Fruit fly (Drosophila melanogaster) whole organism, embryonic: ENCODE measurements around the gene CG2818.
A peak's percentile ranks its signal among the peaks of the same experiment; 100 is the strongest.

Source experiments
- ATbp ChIP-seq: fragments of 200-800 bp; sonication (Bioruptor generic); optimal IDR thresholded peaks from 2 replicates; lab custom pipeline; 2017; ENCODE audit warnings: missing biosample characterization, mild to moderate bottlenecking, missing genetic modification characterization, missing genetic modification reagents
- Atf6 ChIP-seq: fragments of 200-800 bp; sonication (Bioruptor generic); IDR thresholded peaks from 2 replicates; pipeline ENCODE4 v1.3.6; 2022; ENCODE audit warnings: missing biosample characterization, missing genetic modification characterization
- CG12391 ChIP-seq: fragments of 200-800 bp; sonication (Bioruptor generic); optimal IDR thresholded peaks from 3 replicates; lab custom pipeline; 2018; ENCODE audit warnings: missing biosample characterization, mild to moderate bottlenecking, missing genetic modification characterization, moderate library complexity
- CG12769 ChIP-seq: fragments of 200-800 bp; sonication (Bioruptor generic); optimal IDR thresholded peaks from 2 replicates; lab custom pipeline; 2019; ENCODE audit warnings: missing biosample characterization, mild to moderate bottlenecking, missing genetic modification characterization, moderate library complexity
- CG13894 ChIP-seq: fragments of 200-800 bp; sonication (Bioruptor generic); optimal IDR thresholded peaks from 3 replicates; lab custom pipeline; 2018; ENCODE audit warnings: missing biosample characterization, mild to moderate bottlenecking, missing genetic modification characterization, moderate library complexity
- CG16815 ChIP-seq: fragments of 200-800 bp; sonication (Bioruptor generic); optimal IDR thresholded peaks from 3 replicates; lab custom pipeline; 2017; ENCODE audit warnings: missing biosample characterization, mild to moderate bottlenecking, missing genetic modification characterization
- CG3281 ChIP-seq: fragments of 200-800 bp; sonication (Bioruptor generic); optimal IDR thresholded peaks from 3 replicates; lab custom pipeline; 2017; ENCODE audit warnings: missing biosample characterization, mild to moderate bottlenecking, missing genetic modification characterization
- CG34422 ChIP-seq: fragments of 200-800 bp; sonication (Bioruptor generic); IDR thresholded peaks from 3 replicates; pipeline ENCODE4 v1.3.6; 2022; ENCODE audit warnings: missing biosample characterization, missing genetic modification characterization
- CG3995 ChIP-seq: fragments of 200-800 bp; sonication (Bioruptor generic); optimal IDR thresholded peaks from 3 replicates; lab custom pipeline; 2016; ENCODE audit warnings: missing biosample characterization, missing genetic modification characterization
- CG4328 ChIP-seq: fragments of 200-800 bp; sonication (Bioruptor generic); optimal IDR thresholded peaks from 3 replicates; lab custom pipeline; 2017; ENCODE audit warnings: missing biosample characterization, missing genetic modification reagents, missing genetic modification characterization
- CG4360 ChIP-seq: fragments of 200-800 bp; sonication (Bioruptor generic); IDR thresholded peaks from 2 replicates; pipeline ENCODE4 v1.3.6; 2022; ENCODE audit warnings: missing biosample characterization, missing genetic modification characterization
- CG43689 ChIP-seq: fragments of 200-800 bp; sonication (Bioruptor generic); IDR thresholded peaks from 2 replicates; pipeline ENCODE4 v1.3.6; 2022; ENCODE audit warnings: missing biosample characterization, missing genetic modification characterization
- CG4617 ChIP-seq: fragments of 200-800 bp; sonication (Bioruptor generic); optimal IDR thresholded peaks from 3 replicates; lab custom pipeline; 2016; ENCODE audit warnings: missing biosample characterization, missing genetic modification characterization, borderline replicate concordance
- CG7357 ChIP-seq: fragments of 200-800 bp; sonication (Bioruptor generic); IDR thresholded peaks from 3 replicates; pipeline ENCODE4 v1.3.6; 2022; ENCODE audit warnings: missing biosample characterization, missing genetic modification characterization
- CG8290 ChIP-seq, 3 experiments: fragments of 200-800 bp; sonication (Bioruptor generic); optimal IDR thresholded peaks; 2 replicates each; lab custom pipeline; 2016 to 2019; ENCODE audit warnings: missing biosample characterization in 3 of 3, missing genetic modification characterization in 3 of 3, mild to moderate bottlenecking in 2 of 3, moderate library complexity in 1 of 3
- CoRest ChIP-seq: fragments of 200-800 bp; sonication (Bioruptor generic); optimal IDR thresholded peaks from 3 replicates; lab custom pipeline; 2018; ENCODE audit warnings: missing biosample characterization, mild to moderate bottlenecking, missing genetic modification characterization, moderate library complexity
- Deaf1 ChIP-seq: fragments of 200-800 bp; optimal IDR thresholded peaks from 3 replicates; lab custom pipeline; 2019; ENCODE audit warnings: missing biosample characterization, mild to moderate bottlenecking, missing genetic modification characterization, moderate library complexity
- Dp ChIP-seq: fragments of 200-800 bp; sonication (Bioruptor generic); optimal IDR thresholded peaks from 2 replicates; lab custom pipeline; 2018; ENCODE audit warnings: missing biosample characterization, mild to moderate bottlenecking, missing genetic modification characterization, moderate library complexity
- HmgD ChIP-seq: fragments of 200-800 bp; sonication (Bioruptor generic); optimal IDR thresholded peaks from 3 replicates; lab custom pipeline; 2016; ENCODE audit warnings: missing biosample characterization, missing genetic modification characterization
- Lhr ChIP-seq: fragments of 200-800 bp; sonication (Bioruptor generic); optimal IDR thresholded peaks from 3 replicates; lab custom pipeline; 2017; ENCODE audit warnings: mild to moderate bottlenecking, missing biosample characterization, missing genetic modification reagents, missing genetic modification characterization
- Myb ChIP-seq: fragments of 200-800 bp; sonication (Bioruptor generic); optimal IDR thresholded peaks from 2 replicates; lab custom pipeline; 2016; ENCODE audit warnings: missing biosample characterization, missing genetic modification characterization
- NC2α ChIP-seq: fragments of 200-800 bp; sonication (Bioruptor generic); optimal IDR thresholded peaks from 2 replicates; lab custom pipeline; 2016; ENCODE audit warnings: missing biosample characterization, missing genetic modification characterization
- Nf-YB ChIP-seq: fragments of 200-800 bp; sonication (Bioruptor generic); optimal IDR thresholded peaks from 3 replicates; lab custom pipeline; 2019; ENCODE audit warnings: missing biosample characterization, mild to moderate bottlenecking, missing genetic modification characterization, moderate library complexity
- Rfx ChIP-seq: fragments of 200-800 bp; sonication (Bioruptor generic); IDR thresholded peaks from 2 replicates; pipeline ENCODE4 v1.3.6; 2022; ENCODE audit warnings: missing biosample characterization, missing genetic modification characterization
- Sox100B ChIP-seq: fragments of 200-800 bp; sonication (Bioruptor generic); optimal IDR thresholded peaks from 3 replicates; lab custom pipeline; 2018; ENCODE audit warnings: missing biosample characterization, mild to moderate bottlenecking, missing genetic modification characterization
- Sox102F ChIP-seq: fragments of 200-800 bp; sonication (Bioruptor generic); optimal IDR thresholded peaks from 2 replicates; lab custom pipeline; 2018; ENCODE audit warnings: missing biosample characterization, mild to moderate bottlenecking, missing genetic modification characterization, moderate library complexity
- Stat92E ChIP-seq, 3 experiments: fragments of >200 bp in 2 of 3; fragments of 200-800 bp in 1 of 3; sonication (Bioruptor generic) in 1 of 3; optimal IDR thresholded peaks; 2 replicates each; lab custom pipeline; 2017 to 2019; ENCODE audit warnings: missing biosample characterization in 3 of 3, missing genetic modification characterization in 3 of 3, mild to moderate bottlenecking in 1 of 3, moderate library complexity in 1 of 3
- Usf ChIP-seq: fragments of 200-800 bp; sonication (Bioruptor generic); optimal IDR thresholded peaks from 2 replicates; lab custom pipeline; 2017; ENCODE audit warnings: missing genotype, missing biosample characterization, missing genetic modification characterization
- abd-A ChIP-seq: fragments of 200-800 bp; sonication (Bioruptor generic); optimal IDR thresholded peaks from 3 replicates; lab custom pipeline; 2019; ENCODE audit warnings: missing biosample characterization, mild to moderate bottlenecking, missing genetic modification characterization, moderate library complexity
- ac ChIP-seq: fragments of 200-800 bp; sonication (Bioruptor generic); optimal IDR thresholded peaks from 3 replicates; lab custom pipeline; 2017; ENCODE audit warnings: missing biosample characterization, mild to moderate bottlenecking, missing genetic modification characterization
- bab2 ChIP-seq: fragments of 200-800 bp; sonication (Bioruptor generic); optimal IDR thresholded peaks from 2 replicates; lab custom pipeline; 2016; ENCODE audit warnings: missing biosample characterization, missing genetic modification characterization
- br ChIP-seq: fragments of >200 bp; optimal IDR thresholded peaks from 2 replicates; lab custom pipeline; 2017
- cato ChIP-seq: fragments of 200-800 bp; sonication (Bioruptor generic); optimal IDR thresholded peaks from 2 replicates; lab custom pipeline; 2016; ENCODE audit warnings: missing biosample characterization, missing genetic modification characterization, borderline replicate concordance
- chif ChIP-seq, 2 experiments: fragments of 200-800 bp; sonication (Bioruptor generic); optimal IDR thresholded peaks; 3 replicates each; lab custom pipeline; 2016; ENCODE audit warnings: missing biosample characterization in 2 of 2, missing genetic modification characterization in 2 of 2
- crol ChIP-seq: fragments of 200-800 bp; sonication (Bioruptor generic); IDR thresholded peaks from 2 replicates; pipeline ENCODE4 v1.3.6; 2022; ENCODE audit warnings: missing biosample characterization, missing genetic modification characterization
- dpn ChIP-seq, 2 experiments: fragments of 200-800 bp; sonication (Bioruptor generic); optimal IDR thresholded peaks; 3 replicates each; lab custom pipeline; 2016; ENCODE audit warnings: missing biosample characterization in 2 of 2, missing genetic modification characterization in 2 of 2
- eyg ChIP-seq: fragments of 200-800 bp; sonication (Bioruptor generic); optimal IDR thresholded peaks from 3 replicates; lab custom pipeline; 2016; ENCODE audit warnings: missing biosample characterization, missing genetic modification characterization
- hkb ChIP-seq, 2 experiments: fragments of 200-800 bp in 1 of 2; fragments of >200 bp in 1 of 2; sonication (Bioruptor generic) in 1 of 2; IDR thresholded peaks in 1 of 2; optimal IDR thresholded peaks in 1 of 2; 2 replicates each; pipeline versions ENCODE4 v1.3.6 to Lab custom; 2017 to 2022; ENCODE audit warnings: missing biosample characterization in 1 of 2, missing genetic modification characterization in 1 of 2
- ind ChIP-seq: fragments of 200-800 bp; sonication (Bioruptor generic); optimal IDR thresholded peaks from 3 replicates; lab custom pipeline; 2016; ENCODE audit warnings: missing biosample characterization, missing genetic modification characterization
- jigr1 ChIP-seq: fragments of 200-800 bp; sonication (Bioruptor generic); IDR thresholded peaks from 3 replicates; pipeline ENCODE4 v1.3.6; 2022; ENCODE audit warnings: missing biosample characterization, missing genetic modification characterization
- kay ChIP-seq: fragments of 200-800 bp; sonication (Bioruptor generic); optimal IDR thresholded peaks from 2 replicates; lab custom pipeline; 2016; ENCODE audit warnings: missing biosample characterization, missing genetic modification characterization
- nerfin-2 ChIP-seq: fragments of 200-800 bp; sonication (Bioruptor generic); IDR thresholded peaks from 2 replicates; pipeline ENCODE4 v1.3.6; 2022; ENCODE audit warnings: missing biosample characterization, missing genetic modification characterization; ENCODE audit not compliant: partially characterized antibody
- org-1 ChIP-seq: fragments of 200-800 bp; sonication (Bioruptor generic); optimal IDR thresholded peaks from 2 replicates; lab custom pipeline; 2017; ENCODE audit warnings: missing biosample characterization, missing genetic modification characterization
- pan ChIP-seq, 4 experiments: fragments of >200 bp in 3 of 4; fragments of 200-800 bp in 1 of 4; sonication (Bioruptor generic) in 1 of 4; optimal IDR thresholded peaks in 3 of 4; IDR thresholded peaks in 1 of 4; 2 replicates each; pipeline versions ENCODE4 v1.3.6 to Lab custom; 2017 to 2022; ENCODE audit warnings: missing biosample characterization in 2 of 4, missing genetic modification characterization in 2 of 4, mixed read lengths in 1 of 4
- pfk ChIP-seq: fragments of 200-800 bp; sonication (Bioruptor generic); optimal IDR thresholded peaks from 2 replicates; lab custom pipeline; 2018; ENCODE audit warnings: missing biosample characterization, mild to moderate bottlenecking, missing genetic modification characterization, moderate library complexity
- ranshi ChIP-seq: fragments of 200-800 bp; sonication (Bioruptor generic); IDR thresholded peaks from 2 replicates; pipeline ENCODE4 v1.3.6; 2022; ENCODE audit warnings: missing biosample characterization, missing genetic modification characterization
- ro ChIP-seq: fragments of 200-800 bp; sonication (Bioruptor generic); IDR thresholded peaks from 2 replicates; pipeline ENCODE4 v1.3.6; 2022; ENCODE audit warnings: missing biosample characterization, missing genetic modification characterization
- ssp ChIP-seq: fragments of 200-800 bp; sonication (Bioruptor generic); IDR thresholded peaks from 2 replicates; pipeline ENCODE4 v1.3.6; 2022; ENCODE audit warnings: missing biosample characterization, missing genetic modification characterization
- tll ChIP-seq, 2 experiments: fragments of 200-800 bp in 1 of 2; fragments of >200 bp in 1 of 2; sonication (Bioruptor generic) in 1 of 2; optimal IDR thresholded peaks; 2 replicates each; lab custom pipeline; 2017 to 2019; ENCODE audit warnings: missing biosample characterization in 2 of 2, missing genetic modification characterization in 2 of 2, mild to moderate bottlenecking in 1 of 2, moderate library complexity in 1 of 2

Gene CG2818

dm6 chr2L:3703260-3703659, 9.9 kb upstream of the CG2818 start, which contains the start of gene CG2816 (continued):
- TF ChIP-seq hkb (optimal IDR thresholded peaks at IDR 0.05; lab: Kevin White, UChicago) = no peak
- 0 out of 2 replicates have a peak, but pooled peaks have one; percentile 35 for TF ChIP-seq hkb (GFP tag; IDR thresholded peaks at IDR 0.05; lab: Robert Waterston, UW)
- TF ChIP-seq pan (optimal IDR thresholded peaks at IDR 0.05; lab: Kevin White, UChicago) = no peak
- TF ChIP-seq pan (GFP tag; optimal IDR thresholded peaks at IDR 0.05 in 1 of 2, IDR thresholded peaks at IDR 0.05 in 1 of 2) = peak in 1 of 2 experiments; percentile 60
- peak; percentile 60 for TF ChIP-seq CG43689
- no peak for TF ChIP-seq ro (GFP tag; lab: Robert Waterston, UW)
- TF ChIP-seq CoRest (tag; lab: Kevin White, UChicago) = peak; percentile 49
- TF ChIP-seq Nf-YB (GFP tag; lab: Kevin White, UChicago) = no peak
- no peak for TF ChIP-seq CG4360 (GFP tag; lab: Robert Waterston, UW)
- TF ChIP-seq chif (GFP tag; optimal IDR thresholded peaks at IDR 0.05; lab: Kevin White, UChicago) = peak; percentile 11 to 75
- no peak for TF ChIP-seq ssp (GFP tag; lab: Robert Waterston, UW)
- TF ChIP-seq CG8290 (GFP tag; optimal IDR thresholded peaks at IDR 0.05; lab: Kevin White, UChicago) = no peak
- TF ChIP-seq CG8290 (tag; optimal IDR thresholded peaks at IDR 0.05; lab: Kevin White, UChicago) = peak in 1 of 2 experiments; percentile 83
- TF ChIP-seq CG13894 (tag; lab: Kevin White, UChicago) = no peak
- TF ChIP-seq CG3281 (GFP tag; lab: Kevin White, UChicago) = peak; percentile 55
- peak; percentile 28 for TF ChIP-seq CG3995
- TF ChIP-seq jigr1 (GFP tag; lab: Robert Waterston, UW) = no peak
- TF ChIP-seq pfk (GFP tag; lab: Kevin White, UChicago) = no peak
- no peak for TF ChIP-seq CG4328 (GFP tag; lab: Kevin White, UChicago)
- peak; percentile 72 for TF ChIP-seq Myb (GFP tag; lab: Kevin White, UChicago)
- no peak for TF ChIP-seq nerfin-2
- TF ChIP-seq kay = peak; percentile 53
- TF ChIP-seq Stat92E (GFP tag; optimal IDR thresholded peaks at IDR 0.05; lab: Kevin White, UChicago) = no peak
- peak; percentile 23 for TF ChIP-seq Sox102F (GFP tag; lab: Kevin White, UChicago)
- no peak for TF ChIP-seq br (lab: Kevin White, UChicago)
- peak; percentile 34 for TF ChIP-seq org-1 (GFP tag; lab: Kevin White, UChicago)
- TF ChIP-seq CG16815 (GFP tag; lab: Kevin White, UChicago) = peak; percentile 56
- TF ChIP-seq HmgD (GFP tag; lab: Kevin White, UChicago) = peak; percentile 36
- no peak for TF ChIP-seq Dp (GFP tag; lab: Kevin White, UChicago)
- no peak for TF ChIP-seq CG34422 (GFP tag; lab: Robert Waterston, UW)
- TF ChIP-seq Usf = peak; percentile 72
- TF ChIP-seq tll (GFP tag; optimal IDR thresholded peaks at IDR 0.05; lab: Kevin White, UChicago) = no peak
- no peak for TF ChIP-seq ATbp (GFP tag; lab: Kevin White, UChicago)
- TF ChIP-seq abd-A (tag; lab: Kevin White, UChicago) = no peak
- no peak for TF ChIP-seq Deaf1 (tag; lab: Kevin White, UChicago)
- peak; percentile 59 for TF ChIP-seq ind
- no peak for TF ChIP-seq cato
- no peak for TF ChIP-seq NC2α
- TF ChIP-seq Lhr (GFP tag; lab: Kevin White, UChicago) = no peak
- TF ChIP-seq bab2 (GFP tag; lab: Kevin White, UChicago) = peak; percentile 0
- TF ChIP-seq ac (GFP tag; lab: Kevin White, UChicago) = no peak
- TF ChIP-seq Sox100B (GFP tag; lab: Kevin White, UChicago) = peak; percentile 4
- TF ChIP-seq CG4617 = peak; percentile 18
- TF ChIP-seq Atf6 (GFP tag; lab: Robert Waterston, UW) = peak; percentile 68
- TF ChIP-seq dpn (GFP tag; optimal IDR thresholded peaks at IDR 0.05; lab: Kevin White, UChicago) = peak; percentile 63 to 79
- peak; percentile 98 for TF ChIP-seq Rfx (GFP tag; lab: Robert Waterston, UW)
- TF ChIP-seq ranshi (GFP tag; lab: Robert Waterston, UW) = no peak; the same call in 1 of the 2 replicates
- TF ChIP-seq CG7357 (GFP tag; lab: Robert Waterston, UW) = no peak
- TF ChIP-seq crol (GFP tag; lab: Robert Waterston, UW) = no peak
- TF ChIP-seq eyg (GFP tag; lab: Kevin White, UChicago) = no peak
- no peak for TF ChIP-seq CG12391 (tag; lab: Kevin White, UChicago)
- peak; percentile 95 for TF ChIP-seq CG12769 (tag; lab: Kevin White, UChicago)
